Fruit fly (Drosophila melanogaster) whole organism, adult: ENCODE data around the gene CG5608.

Source experiments
- CG11617 ChIP-seq: fragments of 200-800 bp; sonication (Bioruptor generic); optimal IDR thresholded peaks from 2 replicates; lab custom pipeline; 2017; ENCODE audit warnings: mild to moderate bottlenecking, missing biosample characterization, missing genetic modification reagents, missing genetic modification characterization
- CG12768 ChIP-seq: fragments of 200-800 bp; sonication (Bioruptor generic); optimal IDR thresholded peaks from 2 replicates; lab custom pipeline; 2017; ENCODE audit warnings: missing biosample characterization, missing genetic modification characterization, mild to moderate bottlenecking, moderate library complexity, missing genetic modification reagents
- CG14711 ChIP-seq: fragments of 200-800 bp; sonication (Bioruptor generic); optimal IDR thresholded peaks from 2 replicates; lab custom pipeline; 2018; ENCODE audit warnings: missing biosample characterization, mild to moderate bottlenecking, missing genetic modification characterization, moderate library complexity
- CG1620 ChIP-seq: fragments of 200-800 bp; sonication (Bioruptor generic); optimal IDR thresholded peaks from 2 replicates; lab custom pipeline; 2016; ENCODE audit warnings: missing biosample characterization, missing genetic modification characterization
- CG33017 ChIP-seq: fragments of 200-800 bp; sonication (Bioruptor generic); optimal IDR thresholded peaks from 2 replicates; lab custom pipeline; 2018; ENCODE audit warnings: missing biosample characterization, mild to moderate bottlenecking, missing genetic modification characterization, moderate library complexity
- CG5204 ChIP-seq: fragments of 200-800 bp; sonication (Bioruptor generic); optimal IDR thresholded peaks from 2 replicates; lab custom pipeline; 2016; ENCODE audit warnings: missing biosample characterization, missing genetic modification characterization
- CG7045 ChIP-seq: fragments of 200-800 bp; sonication (Bioruptor generic); optimal IDR thresholded peaks from 2 replicates; lab custom pipeline; 2017; ENCODE audit warnings: missing biosample characterization, mild to moderate bottlenecking, missing genetic modification characterization
- CG7101 ChIP-seq: fragments of 200-800 bp; sonication (Bioruptor generic); optimal IDR thresholded peaks from 2 replicates; lab custom pipeline; 2018; ENCODE audit warnings: missing biosample characterization, mild to moderate bottlenecking, missing genetic modification characterization, moderate library complexity
- Clk ChIP-seq: fragments of 200-800 bp; sonication (Bioruptor generic); optimal IDR thresholded peaks from 2 replicates; lab custom pipeline; 2017; ENCODE audit warnings: missing biosample characterization, missing genetic modification characterization
- Crg-1 ChIP-seq: fragments of 200-800 bp; sonication (Bioruptor generic); optimal IDR thresholded peaks from 2 replicates; lab custom pipeline; 2016; ENCODE audit warnings: missing biosample characterization, missing genetic modification characterization
- Hr96 ChIP-seq: fragments of 200-800 bp; sonication (Bioruptor generic); optimal IDR thresholded peaks from 2 replicates; lab custom pipeline; 2016; ENCODE audit warnings: missing biosample characterization, missing genetic modification characterization
- Mnt ChIP-seq: fragments of 200-800 bp; sonication (Bioruptor generic); optimal IDR thresholded peaks from 2 replicates; lab custom pipeline; 2016; ENCODE audit warnings: missing biosample characterization, mild to moderate bottlenecking, missing genetic modification characterization
- bab1 ChIP-seq: fragments of 200-800 bp; sonication (Bioruptor generic); optimal IDR thresholded peaks from 3 replicates; lab custom pipeline; 2019; ENCODE audit warnings: missing biosample characterization, mild to moderate bottlenecking, missing genetic modification characterization, moderate library complexity
- cic ChIP-seq: fragments of 200-800 bp; sonication (Bioruptor generic); optimal IDR thresholded peaks from 2 replicates; lab custom pipeline; 2017; ENCODE audit warnings: missing biosample characterization, mild to moderate bottlenecking, missing genetic modification characterization, moderate library complexity
- cnc ChIP-seq, 2 experiments: fragments of >200 bp; optimal IDR thresholded peaks; 2 replicates each; lab custom pipeline; 2017
- kay ChIP-seq: fragments of 200-800 bp; sonication (Bioruptor generic); peaks from one replicate; lab custom pipeline; 2016; ENCODE audit warnings: missing biosample characterization, missing genetic modification characterization, borderline replicate concordance
- ovo ChIP-seq: fragments of 200-800 bp; sonication (Bioruptor generic); optimal IDR thresholded peaks from 2 replicates; lab custom pipeline; 2016; ENCODE audit warnings: missing biosample characterization, missing genetic modification characterization
- pad ChIP-seq: fragments of 200-800 bp; sonication (Bioruptor generic); optimal IDR thresholded peaks from 3 replicates; lab custom pipeline; 2017; ENCODE audit warnings: missing biosample characterization, missing genetic modification characterization, mild to moderate bottlenecking, moderate library complexity, missing genetic modification reagents
- tj ChIP-seq: fragments of 200-800 bp; sonication (Bioruptor generic); optimal IDR thresholded peaks from 3 replicates; lab custom pipeline; 2017; ENCODE audit warnings: missing biosample characterization, mild to moderate bottlenecking, missing genetic modification characterization, moderate library complexity
- toe ChIP-seq: fragments of 200-800 bp; sonication (Bioruptor generic); optimal IDR thresholded peaks from 2 replicates; lab custom pipeline; 2016; ENCODE audit warnings: missing biosample characterization, missing genetic modification characterization

CG5608 gene

dm6 chr3R:12426310-12426653 is 38.8 kb downstream of the CG5608 start, which contains the start of gene NANS:
Gene NANS, plus strand, starts transcription at chr3R:12426578.
- TF ChIP-seq CG14711 (tag; lab: Kevin White, UChicago), result no peak
- no peak for TF ChIP-seq Hr96 (GFP tag; lab: Kevin White, UChicago)
- no peak for TF ChIP-seq kay (GFP tag; lab: Kevin White, UChicago)
- TF ChIP-seq ovo, result no peak

dm6 chr3R:12425510-12426309 is 39.4 kb downstream of the CG5608 start, which contains the start of gene Pp1-87B:
Gene Pp1-87B, minus strand, starts transcription at chr3R:12425917.
- TF ChIP-seq CG11617 (GFP tag; lab: Kevin White, UChicago), result peak; percentile 33
- no peak for TF ChIP-seq cic (GFP tag; lab: Kevin White, UChicago)
- no peak for TF ChIP-seq CG5204 (GFP tag; lab: Kevin White, UChicago)
- no peak for TF ChIP-seq Hr96 (GFP tag; lab: Kevin White, UChicago)
- peak; percentile 22 for TF ChIP-seq Clk
- TF ChIP-seq Mnt (GFP tag; lab: Kevin White, UChicago), result peak; percentile 25
- no peak for TF ChIP-seq ovo
- TF ChIP-seq pad (GFP tag; lab: Kevin White, UChicago), result peak; percentile 58
- no peak for TF ChIP-seq CG12768
- TF ChIP-seq kay (GFP tag; lab: Kevin White, UChicago), result no peak
- TF ChIP-seq CG14711 (tag; lab: Kevin White, UChicago), result no peak
- no peak for TF ChIP-seq toe (GFP tag; lab: Kevin White, UChicago)
- TF ChIP-seq CG1620 (GFP tag; lab: Kevin White, UChicago), result peak; percentile 40
- TF ChIP-seq bab1, result peak; percentile 4
- peak; percentile 51 for TF ChIP-seq CG7045 (GFP tag; lab: Kevin White, UChicago)
- TF ChIP-seq tj (GFP tag; lab: Kevin White, UChicago), result peak; percentile 27
- no peak for TF ChIP-seq cnc (optimal IDR thresholded peaks at IDR 0.05; lab: Kevin White, UChicago)
- peak; percentile 24 for TF ChIP-seq CG7101 (tag; lab: Kevin White, UChicago)
- TF ChIP-seq CG33017, result no peak
- TF ChIP-seq Crg-1 (GFP tag; lab: Kevin White, UChicago), result peak; percentile 4

dm6 chr3R:12423997-12424396 is 41.1 kb downstream of the CG5608 start:
- TF ChIP-seq bab1 (no peak), CG7045 (GFP tag; lab: Kevin White, UChicago) (no peak), Clk (no peak), cnc (optimal IDR thresholded peaks at IDR 0.05; lab: Kevin White, UChicago) (no peak), toe (GFP tag; lab: Kevin White, UChicago) (no peak), Mnt (GFP tag; lab: Kevin White, UChicago) (no peak), CG12768 (no peak), CG33017 (no peak), kay (GFP tag; lab: Kevin White, UChicago) (no peak), Crg-1 (GFP tag; lab: Kevin White, UChicago) (no peak), cic (GFP tag; lab: Kevin White, UChicago) (no peak), pad (GFP tag; lab: Kevin White, UChicago) (no peak)

- TF ChIP-seq toe (GFP tag; lab: Kevin White, UChicago) (no peak), Crg-1 (GFP tag; lab: Kevin White, UChicago) (no peak), CG7101 (tag; lab: Kevin White, UChicago) (peak; percentile 18), Mnt (GFP tag; lab: Kevin White, UChicago) (no peak), ovo (no peak), Hr96 (GFP tag; lab: Kevin White, UChicago) (no peak), CG14711 (tag; lab: Kevin White, UChicago) (no peak), CG12768 (peak; percentile 35), CG1620 (GFP tag; lab: Kevin White, UChicago) (no peak), CG5204 (GFP tag; lab: Kevin White, UChicago) (no peak), bab1 (peak; percentile 10), kay (GFP tag; lab: Kevin White, UChicago) (no peak), CG11617 (GFP tag; lab: Kevin White, UChicago) (peak; percentile 13), cnc (optimal IDR thresholded peaks at IDR 0.05; lab: Kevin White, UChicago) (no peak), CG33017 (no peak), CG7045 (GFP tag; lab: Kevin White, UChicago) (no peak), tj (GFP tag; lab: Kevin White, UChicago) (no peak), pad (GFP tag; lab: Kevin White, UChicago) (no peak), cic (GFP tag; lab: Kevin White, UChicago) (peak; percentile 22), Clk (no peak)
These were observed 42.6 kb downstream of the CG5608 start, which contains the start of the genes Scgbeta and CG17202 for dm6 chr3R:12422379-12422975. Gene Scgbeta, minus strand, starts transcription at chr3R:12422429. Gene CG17202, plus strand, starts transcription at chr3R:12422768.

- TF ChIP-seq tj (GFP tag; lab: Kevin White, UChicago) (no peak), CG7045 (GFP tag; lab: Kevin White, UChicago) (no peak), CG12768 (no peak), toe (GFP tag; lab: Kevin White, UChicago) (no peak), bab1 (peak; percentile 14), cic (GFP tag; lab: Kevin White, UChicago) (no peak), ovo (no peak), CG7101 (tag; lab: Kevin White, UChicago) (no peak), Crg-1 (GFP tag; lab: Kevin White, UChicago) (no peak), CG33017 (peak; percentile 27), CG1620 (GFP tag; lab: Kevin White, UChicago) (no peak), CG11617 (GFP tag; lab: Kevin White, UChicago) (peak; percentile 11), Mnt (GFP tag; lab: Kevin White, UChicago) (peak; percentile 10)
These were observed 51.7 kb downstream of the CG5608 start, which contains the start of the genes Dip-C and pps for dm6 chr3R:12413274-12413958. Gene Dip-C, minus strand, starts transcription at chr3R:12413759. Gene pps, plus strand, starts transcription at chr3R:12413828.
